Worm (Caenorhabditis elegans) whole organism, mixed stage, embryonic: ENCODE data around the gene bus-1.

Experiments
- M03D4.4 ChIP-seq: sonication (generic microtip); optimal IDR thresholded peaks from 2 replicates; lab custom pipeline; 2017; ENCODE audit warnings: mild to moderate bottlenecking, missing genetic modification characterization, missing compliant biosample characterization
- elt-3 ChIP-seq: fragments of 150-350 bp; optimal IDR thresholded peaks from 2 replicates; lab custom pipeline; 2014; ENCODE audit warnings: missing biosample characterization, missing genetic modification characterization
- flh-1 ChIP-seq: fragments of 200-800 bp; sonication (Bioruptor generic); optimal IDR thresholded peaks from 2 replicates; lab custom pipeline; 2018; ENCODE audit warnings: mild to moderate bottlenecking, missing genetic modification characterization, moderate library complexity, missing compliant biosample characterization
- lin-13 ChIP-seq: fragments of 150-350 bp; optimal IDR thresholded peaks from 2 replicates; lab custom pipeline; 2014; ENCODE audit warnings: missing biosample characterization, missing genetic modification characterization
- lsy-2 ChIP-seq: fragments of 150-350 bp; optimal IDR thresholded peaks from 2 replicates; lab custom pipeline; 2014; ENCODE audit warnings: missing biosample characterization, missing genetic modification characterization
- mab-5 ChIP-seq: fragments of 150-350 bp; optimal IDR thresholded peaks from 2 replicates; lab custom pipeline; 2014; ENCODE audit warnings: missing biosample characterization, missing genetic modification characterization
- nhr-12 ChIP-seq: fragments of 150-350 bp; optimal IDR thresholded peaks from 2 replicates; lab custom pipeline; 2014; ENCODE audit warnings: missing biosample characterization, missing genetic modification characterization
- nhr-2 ChIP-seq: fragments of 150-350 bp; optimal IDR thresholded peaks from 2 replicates; lab custom pipeline; 2014; ENCODE audit warnings: missing biosample characterization, missing genetic modification characterization
- nhr-28 ChIP-seq: fragments of 150-350 bp; optimal IDR thresholded peaks from 2 replicates; lab custom pipeline; 2014; ENCODE audit warnings: missing biosample characterization, missing genetic modification characterization
- sem-2 ChIP-seq: fragments of 200-800 bp; sonication (Bioruptor generic); optimal IDR thresholded peaks from 2 replicates; lab custom pipeline; 2018; ENCODE audit warnings: mild to moderate bottlenecking, missing genetic modification characterization, missing compliant biosample characterization
- unc-62 ChIP-seq: fragments of 150-350 bp; optimal IDR thresholded peaks from 2 replicates; lab custom pipeline; 2014; ENCODE audit warnings: missing biosample characterization, missing genetic modification reagents, missing genetic modification characterization

DNA sequence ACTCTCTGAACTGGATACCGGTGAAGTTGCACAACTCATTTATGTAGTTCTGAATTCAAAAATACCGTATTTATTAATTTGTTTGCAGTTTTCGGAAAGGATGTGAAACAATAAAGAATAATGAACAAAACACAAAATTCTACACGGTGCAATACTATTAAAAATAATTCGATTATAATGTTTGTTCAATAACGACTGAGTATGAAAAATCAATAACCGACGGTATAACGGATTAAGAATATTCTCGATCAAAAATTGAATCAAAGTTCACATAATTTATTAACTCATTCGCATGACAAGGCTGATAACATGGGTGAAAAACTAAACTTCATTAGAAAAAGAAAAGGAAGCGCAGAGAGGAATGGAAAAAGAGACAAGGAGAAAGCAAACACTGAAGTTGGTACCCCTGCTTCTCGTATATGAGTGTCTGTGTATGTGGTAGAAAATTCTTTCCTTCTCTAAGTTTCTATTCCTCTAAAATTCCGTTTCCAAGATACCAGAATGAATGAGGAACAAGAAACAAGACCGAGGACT, 49.7 kb downstream of the bus-1 start, which contains the start of gene nhr-143:
- TF ChIP-seq M03D4.4 (tag; lab: Kevin White, UChicago), result no peak
- no peak for TF ChIP-seq unc-62 (GFP tag; lab: Kevin White, UChicago)
- TF ChIP-seq nhr-28 (tag; lab: Kevin White, UChicago), result no peak
- no peak for TF ChIP-seq lsy-2 (tag; lab: Kevin White, UChicago)
- no peak for TF ChIP-seq flh-1
- no peak for TF ChIP-seq nhr-12 (tag; lab: Kevin White, UChicago)
- TF ChIP-seq elt-3 (tag; lab: Kevin White, UChicago), result no peak
- no peak for TF ChIP-seq mab-5
- TF ChIP-seq lin-13 (tag; lab: Kevin White, UChicago), result no peak
- TF ChIP-seq sem-2 (GFP tag; lab: Kevin White, UChicago), result no peak
- no peak for TF ChIP-seq nhr-2 (tag; lab: Kevin White, UChicago)
